Worm (Caenorhabditis elegans) whole organism, L4 larva: ENCODE data around the gene R02F2.5.

Experiments
- F49E8.2 ChIP-seq: sonication (generic microtip); optimal IDR thresholded peaks from 2 replicates; lab custom pipeline; 2016; ENCODE audit warnings: missing compliant biosample characterization, mild to moderate bottlenecking, missing genetic modification characterization, borderline replicate concordance
- Y48G9A.11 ChIP-seq: fragments of 200-800 bp; sonication (Bioruptor generic); IDR thresholded peaks from 2 replicates; pipeline ENCODE4 v1.3.6; 2022; ENCODE audit warnings: missing genetic modification reagents, missing genetic modification characterization, missing compliant biosample characterization
- Y75B8A.6 ChIP-seq: fragments of 200-800 bp; sonication (Bioruptor generic); IDR thresholded peaks from 2 replicates; pipeline ENCODE4 v1.3.6; 2022; ENCODE audit warnings: missing genetic modification reagents, missing genetic modification characterization, missing compliant biosample characterization
- ZK546.5 ChIP-seq, 2 experiments: sonication (generic microtip); optimal IDR thresholded peaks; 2 replicates each; lab custom pipeline; 2017; ENCODE audit warnings: missing biosample characterization in 2 of 2, missing genetic modification characterization in 2 of 2
- aha-1 ChIP-seq: fragments of 150-350 bp; peaks from one replicate; lab custom pipeline; 2014; ENCODE audit warnings: missing biosample characterization, missing genetic modification characterization
- attf-4 ChIP-seq: sonication (generic microtip); optimal IDR thresholded peaks from 3 replicates; lab custom pipeline; 2017; ENCODE audit warnings: missing biosample characterization, missing genetic modification characterization
- ceh-44 ChIP-seq: fragments of 200-800 bp; sonication (Bioruptor generic); IDR thresholded peaks from 2 replicates; pipeline ENCODE4 v1.3.6; 2022; ENCODE audit warnings: missing genetic modification reagents, missing genetic modification characterization, missing compliant biosample characterization
- cey-2 ChIP-seq: sonication (generic microtip); optimal IDR thresholded peaks from 3 replicates; lab custom pipeline; 2017; ENCODE audit warnings: missing genetic modification characterization, mild to moderate bottlenecking, missing compliant biosample characterization, antibody characterized with exemption, borderline replicate concordance; ENCODE audit not compliant: insufficient read depth
- daf-12 ChIP-seq: fragments of 150-350 bp; optimal IDR thresholded peaks from 2 replicates; lab custom pipeline; 2014; ENCODE audit warnings: missing biosample characterization, missing genetic modification reagents, missing genetic modification characterization
- daf-16 ChIP-seq, 3 experiments: sonication (generic microtip); optimal IDR thresholded peaks; 2 replicates each; lab custom pipeline; 2016 to 2017; ENCODE audit warnings: missing genetic modification characterization in 3 of 3, missing genetic modification reagents in 3 of 3, mild to moderate bottlenecking in 2 of 3, missing compliant biosample characterization in 2 of 3, missing biosample characterization in 1 of 3, moderate library complexity in 1 of 3
- daf-8 ChIP-seq: fragments of 200-800 bp; sonication (Bioruptor generic); IDR thresholded peaks from 2 replicates; pipeline ENCODE4 v1.3.6; 2022; ENCODE audit warnings: missing genetic modification characterization, missing compliant biosample characterization
- dmd-6 ChIP-seq: fragments of 200-800 bp; sonication (Bioruptor generic); IDR thresholded peaks from 2 replicates; pipeline ENCODE4 v1.3.6; 2022; ENCODE audit warnings: missing genetic modification reagents, missing genetic modification characterization, missing compliant biosample characterization
- dmd-8 ChIP-seq: fragments of 200-800 bp; sonication (Bioruptor generic); IDR thresholded peaks from 2 replicates; pipeline ENCODE4 v1.3.6; 2022; ENCODE audit warnings: missing genetic modification characterization, missing compliant biosample characterization
- dpl-1 ChIP-seq: fragments of 150-350 bp; optimal IDR thresholded peaks from 2 replicates; lab custom pipeline; 2014; ENCODE audit warnings: missing biosample characterization, missing genetic modification reagents, missing genetic modification characterization
- duxl-1 ChIP-seq: sonication (generic microtip); optimal IDR thresholded peaks from 2 replicates; lab custom pipeline; 2016; ENCODE audit warnings: mild to moderate bottlenecking, missing genetic modification characterization, moderate library complexity, missing compliant biosample characterization; ENCODE audit not compliant: poor library complexity
- hif-1 ChIP-seq, 2 experiments: sonication (generic microtip); optimal IDR thresholded peaks; 2 replicates each; lab custom pipeline; 2016 to 2017; ENCODE audit warnings: missing compliant biosample characterization in 2 of 2, missing genetic modification characterization in 2 of 2, missing genetic modification reagents in 2 of 2, missing genotype in 2 of 2, mild to moderate bottlenecking in 1 of 2
- hlh-11 ChIP-seq: fragments of 200-800 bp; sonication (Bioruptor generic); optimal IDR thresholded peaks from 2 replicates; lab custom pipeline; 2018; ENCODE audit warnings: mild to moderate bottlenecking, missing genetic modification characterization, missing compliant biosample characterization
- hlh-30 ChIP-seq: sonication (generic microtip); optimal IDR thresholded peaks from 2 replicates; lab custom pipeline; 2017; ENCODE audit warnings: antibody characterized with exemption, mild to moderate bottlenecking, missing genetic modification characterization, missing compliant biosample characterization; ENCODE audit not compliant: insufficient read depth
- hmg-1.1 ChIP-seq: fragments of 200-800 bp; sonication (Bioruptor generic); IDR thresholded peaks from 2 replicates; pipeline ENCODE4 v1.3.6; 2022; ENCODE audit warnings: missing genetic modification reagents, missing genetic modification characterization, missing compliant biosample characterization
- jun-1 ChIP-seq: fragments of 150-350 bp; optimal IDR thresholded peaks from 2 replicates; lab custom pipeline; 2014; ENCODE audit warnings: missing biosample characterization, missing genetic modification reagents, missing genetic modification characterization
- lin-13 ChIP-seq: fragments of 150-350 bp; optimal IDR thresholded peaks from 2 replicates; lab custom pipeline; 2014; ENCODE audit warnings: missing biosample characterization, missing genetic modification reagents, missing genetic modification characterization
- lin-38 ChIP-seq: fragments of 200-800 bp; sonication (Bioruptor generic); IDR thresholded peaks from 2 replicates; pipeline ENCODE4 v1.3.6; 2022; ENCODE audit warnings: missing genetic modification reagents, missing genetic modification characterization, missing compliant biosample characterization
- lsy-2 ChIP-seq, 2 experiments: fragments of 150-350 bp in 1 of 2; sonication (generic microtip) in 1 of 2; optimal IDR thresholded peaks; 2 replicates each; lab custom pipeline; 2014 to 2017; ENCODE audit warnings: missing biosample characterization in 2 of 2, missing genetic modification characterization in 2 of 2
- mdl-1 ChIP-seq, 2 experiments: fragments of 150-350 bp in 1 of 2; sonication (generic microtip) in 1 of 2; optimal IDR thresholded peaks; 2 replicates each; lab custom pipeline; 2014 to 2017; ENCODE audit warnings: missing biosample characterization in 2 of 2, missing genetic modification characterization in 2 of 2
- mes-2 ChIP-seq: sonication (generic microtip); optimal IDR thresholded peaks from 2 replicates; lab custom pipeline; 2016; ENCODE audit warnings: missing genotype, mild to moderate bottlenecking, missing genetic modification characterization, missing compliant biosample characterization; ENCODE audit not compliant: poor library complexity, severe bottlenecking
- nhr-102 ChIP-seq: sonication (generic microtip); optimal IDR thresholded peaks from 2 replicates; lab custom pipeline; 2016; ENCODE audit warnings: mild to moderate bottlenecking, missing genetic modification characterization, moderate library complexity, missing compliant biosample characterization
- nhr-11 ChIP-seq: fragments of 150-350 bp; optimal IDR thresholded peaks from 2 replicates; lab custom pipeline; 2014; ENCODE audit warnings: missing biosample characterization, missing genetic modification characterization
- nhr-28 ChIP-seq: fragments of 150-350 bp; optimal IDR thresholded peaks from 2 replicates; lab custom pipeline; 2014; ENCODE audit warnings: missing biosample characterization, missing genetic modification characterization
- nhr-42 ChIP-seq: fragments of 200-800 bp; sonication (Bioruptor generic); IDR thresholded peaks from 2 replicates; pipeline ENCODE4 v1.3.6; 2022; ENCODE audit warnings: missing genetic modification characterization, missing compliant biosample characterization
- nhr-6 ChIP-seq: fragments of 150-350 bp; optimal IDR thresholded peaks from 2 replicates; lab custom pipeline; 2014; ENCODE audit warnings: missing biosample characterization, missing genetic modification characterization
- nhr-76 ChIP-seq: fragments of 150-350 bp; optimal IDR thresholded peaks from 2 replicates; lab custom pipeline; 2014; ENCODE audit warnings: missing biosample characterization, missing genetic modification characterization
- pha-4 ChIP-seq, 2 experiments: fragments of 150-350 bp in 1 of 2; fragments of 200-800 bp in 1 of 2; sonication (Bioruptor generic) in 1 of 2; IDR thresholded peaks in 1 of 2; optimal IDR thresholded peaks in 1 of 2; 2 replicates each; pipeline versions ENCODE4 v1.3.6 to Lab custom; 2014 to 2022; ENCODE audit warnings: missing genetic modification characterization in 2 of 2, missing genetic modification reagents in 2 of 2, missing biosample characterization in 1 of 2, missing compliant biosample characterization in 1 of 2
- rbr-2 ChIP-seq: sonication (generic microtip); optimal IDR thresholded peaks from 2 replicates; lab custom pipeline; 2016; ENCODE audit warnings: missing genotype, missing genetic modification characterization, missing compliant biosample characterization
- set-16 ChIP-seq: fragments of 200-800 bp; sonication (Bioruptor generic); IDR thresholded peaks from 2 replicates; pipeline ENCODE4 v1.3.6; 2022; ENCODE audit warnings: missing genetic modification reagents, missing genetic modification characterization, missing compliant biosample characterization
- skn-1 ChIP-seq: fragments of 150-350 bp; optimal IDR thresholded peaks from 2 replicates; lab custom pipeline; 2014; ENCODE audit warnings: missing biosample characterization, missing genetic modification characterization
- snpc-4 ChIP-seq: fragments of 150-350 bp; optimal IDR thresholded peaks from 2 replicates; lab custom pipeline; 2014; ENCODE audit warnings: missing biosample characterization, missing genetic modification characterization
- spr-3 ChIP-seq: fragments of 200-800 bp; sonication (Bioruptor generic); optimal IDR thresholded peaks from 2 replicates; lab custom pipeline; 2018; ENCODE audit warnings: mild to moderate bottlenecking, missing genetic modification characterization, missing compliant biosample characterization
- tag-97 ChIP-seq: fragments of 200-800 bp; sonication (Bioruptor generic); IDR thresholded peaks from 2 replicates; pipeline ENCODE4 v1.3.6; 2022; ENCODE audit warnings: missing genetic modification characterization, missing compliant biosample characterization
- unc-130 ChIP-seq: sonication (generic microtip); optimal IDR thresholded peaks from 2 replicates; lab custom pipeline; 2016; ENCODE audit warnings: missing genetic modification reagents, missing genetic modification characterization, missing compliant biosample characterization
- unc-39 ChIP-seq: sonication (generic microtip); optimal IDR thresholded peaks from 2 replicates; lab custom pipeline; 2017; ENCODE audit warnings: missing biosample characterization, missing genetic modification characterization
- unc-62 ChIP-seq, 3 experiments: fragments of 150-350 bp in 1 of 3; sonication (generic microtip); optimal IDR thresholded peaks in 2 of 3; peaks in 1 of 3; 1 replicate in 1 of 3; 2 replicates in 2 of 3; lab custom pipeline; 2014 to 2017; ENCODE audit warnings: missing biosample characterization in 3 of 3, missing genetic modification characterization in 3 of 3, missing genetic modification reagents in 3 of 3, missing genotype in 1 of 3
- vab-7 ChIP-seq: fragments of 200-800 bp; sonication (Bioruptor generic); IDR thresholded peaks from 2 replicates; pipeline ENCODE4 v1.3.6; 2022; ENCODE audit warnings: missing genetic modification reagents, missing genetic modification characterization, missing compliant biosample characterization
- zag-1 ChIP-seq: fragments of 150-350 bp; optimal IDR thresholded peaks from 2 replicates; lab custom pipeline; 2014; ENCODE audit warnings: missing biosample characterization, missing genetic modification characterization
- zfp-3 ChIP-seq: fragments of 200-800 bp; sonication (Bioruptor generic); conservative IDR thresholded peaks from 2 replicates; pipeline ENCODE4 v1.3.6; 2022; ENCODE audit warnings: missing genetic modification reagents, missing genetic modification characterization, missing compliant biosample characterization
- ztf-11 ChIP-seq: fragments of 150-350 bp; optimal IDR thresholded peaks from 2 replicates; lab custom pipeline; 2014; ENCODE audit warnings: missing biosample characterization, missing genetic modification characterization

R02F2.5 gene

ce11 chrIII:5448177-5448576 is 30.9 kb upstream of the R02F2.5 start, which contains the start of gene skpt-1:
Gene skpt-1, minus strand, starts transcription at chrIII:5448395.
- TF ChIP-seq F49E8.2 (peak; percentile 48), lsy-2 (tag; optimal IDR thresholded peaks at IDR 0.05; lab: Kevin White, UChicago) (peak in 1 of 2 experiments; percentile 74), lin-38 (GFP tag; lab: Robert Waterston, UW) (peak; percentile 98), daf-16 (GFP tag; optimal IDR thresholded peaks at IDR 0.05; lab: Kevin White, UChicago) (no peak), daf-16 (tag; optimal IDR thresholded peaks at IDR 0.05; lab: Kevin White, UChicago) (peak; percentile 15), rbr-2 (tag; lab: Kevin White, UChicago) (no peak), mes-2 (peak; percentile 42), zfp-3 (GFP tag; lab: Robert Waterston, UW) (no peak), hlh-30 (tag; lab: Kevin White, UChicago) (peak; percentile 65), aha-1 (tag; lab: Kevin White, UChicago) (peak; percentile 78), dpl-1 (GFP tag; lab: Kevin White, UChicago) (peak; percentile 84), Y48G9A.11 (GFP tag; lab: Robert Waterston, UW) (peak; percentile 72; the same call in 1 of the 2 replicates), unc-130 (GFP tag; lab: Kevin White, UChicago) (peak; percentile 73), daf-8 (no peak)

- TF ChIP-seq spr-3 = no peak
- TF ChIP-seq dmd-8 (GFP tag; lab: Robert Waterston, UW) = no peak
- no peak for TF ChIP-seq Y75B8A.6 (GFP tag; lab: Robert Waterston, UW)
- TF ChIP-seq ceh-44 = no peak
- TF ChIP-seq tag-97 (GFP tag; lab: Robert Waterston, UW) = no peak
- peak; percentile 77 for TF ChIP-seq hlh-30 (tag; lab: Kevin White, UChicago)
- TF ChIP-seq hmg-1.1 (GFP tag; lab: Robert Waterston, UW) = peak; percentile 80
- TF ChIP-seq daf-16 (GFP tag; optimal IDR thresholded peaks at IDR 0.05; lab: Kevin White, UChicago) = peak in 1 of 2 experiments; percentile 21
- TF ChIP-seq daf-16 (tag; optimal IDR thresholded peaks at IDR 0.05; lab: Kevin White, UChicago) = peak; percentile 12
- TF ChIP-seq nhr-28 = peak; percentile 45
- peak in 1 of 2 experiments; percentile 46 for TF ChIP-seq hif-1 (tag; optimal IDR thresholded peaks at IDR 0.05; lab: Kevin White, UChicago)
- peak; percentile 12 for TF ChIP-seq nhr-11
- TF ChIP-seq cey-2 = no peak
- TF ChIP-seq dmd-6 (GFP tag; lab: Robert Waterston, UW) = peak; percentile 51
- no peak for TF ChIP-seq unc-39 (tag; lab: Kevin White, UChicago)
- TF ChIP-seq attf-4 (tag; lab: Kevin White, UChicago) = no peak
- TF ChIP-seq skn-1 = no peak
- TF ChIP-seq unc-62 (GFP tag; optimal IDR thresholded peaks at IDR 0.05 in 1 of 2; lab: Kevin White, UChicago) = peak in 1 of 2 experiments; percentile 89
- no peak for TF ChIP-seq unc-62 (tag; optimal IDR thresholded peaks at IDR 0.05; lab: Kevin White, UChicago)
- no peak for TF ChIP-seq jun-1 (tag; lab: Kevin White, UChicago)
- TF ChIP-seq pha-4 (GFP tag; IDR thresholded peaks at IDR 0.05; lab: Robert Waterston, UW) = no peak
- no peak for TF ChIP-seq pha-4 (tag; optimal IDR thresholded peaks at IDR 0.05; lab: Kevin White, UChicago)
- no peak for TF ChIP-seq zag-1 (tag; lab: Kevin White, UChicago)
- TF ChIP-seq nhr-76 (tag; lab: Kevin White, UChicago) = no peak
- no peak for TF ChIP-seq daf-12
- TF ChIP-seq lin-13 (GFP tag; lab: Kevin White, UChicago) = peak; percentile 25
- TF ChIP-seq snpc-4 = no peak
- peak; percentile 21 for TF ChIP-seq nhr-6 (tag; lab: Kevin White, UChicago)
- peak in 1 of 2 experiments; percentile 77 for TF ChIP-seq lsy-2 (tag; optimal IDR thresholded peaks at IDR 0.05; lab: Kevin White, UChicago)
- TF ChIP-seq ztf-11 (tag; lab: Kevin White, UChicago) = no peak
- peak in 1 of 2 experiments; percentile 36 for TF ChIP-seq mdl-1 (tag; optimal IDR thresholded peaks at IDR 0.05; lab: Kevin White, UChicago)
- peak; percentile 93 for TF ChIP-seq hlh-11 (tag; lab: Kevin White, UChicago)
- peak; percentile 44; the same call in 1 of the 2 replicates for TF ChIP-seq set-16 (GFP tag; lab: Robert Waterston, UW)
- TF ChIP-seq rbr-2 (tag; lab: Kevin White, UChicago) = peak; percentile 58
- no peak for TF ChIP-seq zfp-3 (GFP tag; lab: Robert Waterston, UW)
- no peak for TF ChIP-seq nhr-102 (tag; lab: Kevin White, UChicago)
- TF ChIP-seq nhr-42 (GFP tag; lab: Robert Waterston, UW) = no peak
- no peak for TF ChIP-seq duxl-1 (tag; lab: Kevin White, UChicago)
- TF ChIP-seq vab-7 (GFP tag; lab: Robert Waterston, UW) = 0 out of 2 replicates have a peak, but pooled peaks have one; percentile 12
- peak; percentile 95 for TF ChIP-seq aha-1 (tag; lab: Kevin White, UChicago)
- TF ChIP-seq ZK546.5 (tag; optimal IDR thresholded peaks at IDR 0.05; lab: Kevin White, UChicago) = no peak
Measured at ce11 chrIII:5449762-5450308, 29.3 kb upstream of the R02F2.5 start, which contains the start of gene F48E8.8. Gene F48E8.8, minus strand, starts transcription at chrIII:5449812.
